Worm (Caenorhabditis elegans): ENCODE data around the gene ZK673.11.

Gene ZK673.11

ce11 chrII:10456979-10457378, at the start of gene ZK673.11:
TSS of gene ZK673.11 (plus strand) at chrII:10457279.
- TF ChIP-seq aha-1 (tag) (peak; percentile 79), Y105C5A.15 (GFP tag; IDR thresholded peaks at IDR 0.05) (no peak)

- TF ChIP-seq nhr-76 (tag; optimal IDR thresholded peaks at IDR 0.05) (no peak), D1046.2 (GFP tag; IDR thresholded peaks at IDR 0.05) (no peak), lin-15B (tag; optimal IDR thresholded peaks at IDR 0.05) (no peak), madf-5 (GFP tag; IDR thresholded peaks at IDR 0.05) (no peak), dve-1 (tag; optimal IDR thresholded peaks at IDR 0.05; ENCODE audit: insufficient read depth) (no peak), T26A8.4 (GFP tag; IDR thresholded peaks at IDR 0.05) (no peak), lin-1 (GFP tag; IDR thresholded peaks at IDR 0.05) (no peak), snpc-1.2 (GFP tag; IDR thresholded peaks at IDR 0.05) (no peak), hlh-30 (tag; optimal IDR thresholded peaks at IDR 0.05; ENCODE audit: insufficient read depth) (no peak)
These were observed 46.1 kb upstream of the ZK673.11 start, which contains the start of gene E04D5.5 for ce11 chrII:10410989-10411388. TSS of gene E04D5.5 (plus strand) at chrII:10411289.

ce11 chrII:10416332-10416863, 40.7 kb upstream of the ZK673.11 start, which contains the start of gene eif-2A:
TSS of gene eif-2A (plus strand) at chrII:10416800.
- no peak for TF ChIP-seq zag-1 (tag; optimal IDR thresholded peaks at IDR 0.05)
- TF ChIP-seq nhr-28 (tag; optimal IDR thresholded peaks at IDR 0.05), result no peak
- no peak for TF ChIP-seq attf-4 (tag; optimal IDR thresholded peaks at IDR 0.05)
- TF ChIP-seq daf-16 (GFP tag; optimal IDR thresholded peaks at IDR 0.05), result no peak
- no peak for TF ChIP-seq daf-16 (tag; optimal IDR thresholded peaks at IDR 0.05)
- no peak for TF ChIP-seq duxl-1 (tag; optimal IDR thresholded peaks at IDR 0.05; ENCODE audit: poor library complexity)
- peak; percentile 80 for TF ChIP-seq hlh-30 (tag; optimal IDR thresholded peaks at IDR 0.05; ENCODE audit: insufficient read depth)
- TF ChIP-seq D1046.2 (GFP tag; IDR thresholded peaks at IDR 0.05), result no peak
- TF ChIP-seq Y105C5A.15 (GFP tag; IDR thresholded peaks at IDR 0.05), result no peak
- no peak for TF ChIP-seq mep-1 (tag; optimal IDR thresholded peaks at IDR 0.05)
- TF ChIP-seq lin-38 (GFP tag; IDR thresholded peaks at IDR 0.05), result no peak
- TF ChIP-seq dve-1 (tag; optimal IDR thresholded peaks at IDR 0.05; ENCODE audit: insufficient read depth), result no peak
- TF ChIP-seq dpl-1 (GFP tag; optimal IDR thresholded peaks at IDR 0.05), result peak; percentile 32
- TF ChIP-seq saeg-2 (GFP tag; IDR thresholded peaks at IDR 0.05), result no peak
- no peak for TF ChIP-seq lim-7 (GFP tag; IDR thresholded peaks at IDR 0.05)
- no peak for TF ChIP-seq spr-3 (GFP tag; optimal IDR thresholded peaks at IDR 0.05)
- no peak for TF ChIP-seq lir-3 (tag; optimal IDR thresholded peaks at IDR 0.05)
- TF ChIP-seq T20F7.1 (GFP tag; optimal IDR thresholded peaks at IDR 0.05), result peak; percentile 61
- TF ChIP-seq hlh-11 (tag; optimal IDR thresholded peaks at IDR 0.05), result no peak
- no peak for TF ChIP-seq tra-1 (GFP tag; IDR thresholded peaks at IDR 0.05)
- TF ChIP-seq ceh-82 (tag; optimal IDR thresholded peaks at IDR 0.05), result no peak
- TF ChIP-seq ztf-11 (tag; optimal IDR thresholded peaks at IDR 0.05), result no peak
- TF ChIP-seq dmd-9 (GFP tag; IDR thresholded peaks at IDR 0.05), result no peak
- no peak for TF ChIP-seq aha-1 (tag)
- TF ChIP-seq lsy-2 (tag; optimal IDR thresholded peaks at IDR 0.05), result peak in 1 of 2 experiments; percentile 93
- no peak for TF ChIP-seq nhr-76 (tag; optimal IDR thresholded peaks at IDR 0.05)
- TF ChIP-seq zfp-2 (tag; optimal IDR thresholded peaks at IDR 0.05), result no peak
- TF ChIP-seq zip-2 (tag; optimal IDR thresholded peaks at IDR 0.05), result no peak
- no peak for TF ChIP-seq F49E8.2 (tag; optimal IDR thresholded peaks at IDR 0.05; ENCODE audit: borderline replicate concordance)
- peak; percentile 0 for TF ChIP-seq unc-130 (GFP tag; optimal IDR thresholded peaks at IDR 0.05)
- TF ChIP-seq unc-62 (GFP tag; optimal IDR thresholded peaks at IDR 0.05 in 1 of 2), result peak in 1 of 2 experiments; percentile 12
- no peak for TF ChIP-seq unc-62 (tag; optimal IDR thresholded peaks at IDR 0.05)
- no peak for TF ChIP-seq daf-12 (tag; optimal IDR thresholded peaks at IDR 0.05)
- TF ChIP-seq ztf-7 (tag; optimal IDR thresholded peaks at IDR 0.05), result no peak
